Worm (Caenorhabditis elegans) whole organism, L4 larva: ENCODE data around the gene Y6E2A.1.

Source experiments
- D1046.2 ChIP-seq: fragments of 200-800 bp; sonication (Bioruptor generic); IDR thresholded peaks from 2 replicates; pipeline ENCODE4 v1.3.6; 2022; ENCODE audit warnings: missing genetic modification characterization, missing compliant biosample characterization
- F49E8.2 ChIP-seq: sonication (generic microtip); optimal IDR thresholded peaks from 2 replicates; lab custom pipeline; 2016; ENCODE audit warnings: missing compliant biosample characterization, mild to moderate bottlenecking, missing genetic modification characterization, borderline replicate concordance
- T26A8.4 ChIP-seq: fragments of 200-800 bp; sonication (Bioruptor generic); IDR thresholded peaks from 2 replicates; pipeline ENCODE4 v1.3.6; 2022; ENCODE audit warnings: missing genetic modification characterization, missing compliant biosample characterization
- Y48G9A.11 ChIP-seq: fragments of 200-800 bp; sonication (Bioruptor generic); IDR thresholded peaks from 2 replicates; pipeline ENCODE4 v1.3.6; 2022; ENCODE audit warnings: missing genetic modification reagents, missing genetic modification characterization, missing compliant biosample characterization
- Y5F2A.4 ChIP-seq: fragments of 200-800 bp; sonication (Bioruptor generic); optimal IDR thresholded peaks from 2 replicates; lab custom pipeline; 2018; ENCODE audit warnings: mild to moderate bottlenecking, missing genetic modification characterization, missing compliant biosample characterization
- Y75B8A.6 ChIP-seq: fragments of 200-800 bp; sonication (Bioruptor generic); IDR thresholded peaks from 2 replicates; pipeline ENCODE4 v1.3.6; 2022; ENCODE audit warnings: missing genetic modification reagents, missing genetic modification characterization, missing compliant biosample characterization
- ZK337.2 ChIP-seq: fragments of 200-800 bp; sonication (Bioruptor generic); IDR thresholded peaks from 2 replicates; pipeline ENCODE4 v1.3.6; 2022; ENCODE audit warnings: missing genetic modification reagents, missing genetic modification characterization, missing compliant biosample characterization
- aha-1 ChIP-seq: fragments of 150-350 bp; peaks from one replicate; lab custom pipeline; 2014; ENCODE audit warnings: missing biosample characterization, missing genetic modification characterization
- ama-1 ChIP-seq: fragments of 150-350 bp; optimal IDR thresholded peaks from 2 replicates; lab custom pipeline; 2014; ENCODE audit warnings: inconsistent platforms, mixed read lengths
- ceh-32 ChIP-seq: sonication (generic microtip); optimal IDR thresholded peaks from 2 replicates; lab custom pipeline; 2016; ENCODE audit warnings: mild to moderate bottlenecking, missing genetic modification characterization, missing compliant biosample characterization; ENCODE audit not compliant: poor library complexity
- ceh-44 ChIP-seq: fragments of 200-800 bp; sonication (Bioruptor generic); IDR thresholded peaks from 2 replicates; pipeline ENCODE4 v1.3.6; 2022; ENCODE audit warnings: missing genetic modification reagents, missing genetic modification characterization, missing compliant biosample characterization
- daf-16 ChIP-seq, 3 experiments: sonication (generic microtip); optimal IDR thresholded peaks; 2 replicates each; lab custom pipeline; 2016 to 2017; ENCODE audit warnings: missing genetic modification characterization in 3 of 3, missing genetic modification reagents in 3 of 3, mild to moderate bottlenecking in 2 of 3, missing compliant biosample characterization in 2 of 3, missing biosample characterization in 1 of 3, moderate library complexity in 1 of 3
- dve-1 ChIP-seq: sonication (generic microtip); optimal IDR thresholded peaks from 2 replicates; lab custom pipeline; 2017; ENCODE audit warnings: antibody characterized with exemption, mild to moderate bottlenecking, missing genetic modification characterization, missing compliant biosample characterization; ENCODE audit not compliant: insufficient read depth
- lin-1 ChIP-seq: fragments of 200-800 bp; sonication (Bioruptor generic); IDR thresholded peaks from 2 replicates; pipeline ENCODE4 v1.3.6; 2022; ENCODE audit warnings: missing genetic modification reagents, missing genetic modification characterization, missing compliant biosample characterization
- lin-15B ChIP-seq: fragments of 150-350 bp; sonication (generic microtip); optimal IDR thresholded peaks from 3 replicates; lab custom pipeline; 2014; ENCODE audit warnings: missing biosample characterization, missing genetic modification characterization
- lin-29 ChIP-seq: fragments of 200-800 bp; sonication (Bioruptor generic); IDR thresholded peaks from 2 replicates; pipeline ENCODE4 v1.3.6; 2022; ENCODE audit warnings: missing genetic modification reagents, missing genetic modification characterization, missing compliant biosample characterization
- lin-38 ChIP-seq: fragments of 200-800 bp; sonication (Bioruptor generic); IDR thresholded peaks from 2 replicates; pipeline ENCODE4 v1.3.6; 2022; ENCODE audit warnings: missing genetic modification reagents, missing genetic modification characterization, missing compliant biosample characterization
- lir-3 ChIP-seq: sonication (generic microtip); optimal IDR thresholded peaks from 2 replicates; lab custom pipeline; 2016; ENCODE audit warnings: mild to moderate bottlenecking, missing genetic modification characterization, missing compliant biosample characterization
- madf-5 ChIP-seq, 2 experiments: fragments of 200-800 bp; sonication (Bioruptor generic); IDR thresholded peaks; 2 replicates each; pipeline ENCODE4 v1.3.6; 2022; ENCODE audit warnings: missing compliant biosample characterization in 2 of 2, missing genetic modification characterization in 2 of 2
- madf-9 ChIP-seq: fragments of 200-800 bp; sonication (Bioruptor generic); conservative IDR thresholded peaks from 2 replicates; pipeline ENCODE4 v1.3.6; 2022; ENCODE audit warnings: missing genetic modification reagents, missing genetic modification characterization, missing compliant biosample characterization
- mep-1 ChIP-seq: fragments of 150-350 bp; sonication (generic microtip); optimal IDR thresholded peaks from 3 replicates; lab custom pipeline; 2014; ENCODE audit warnings: missing biosample characterization, missing genetic modification characterization
- nhr-102 ChIP-seq: sonication (generic microtip); optimal IDR thresholded peaks from 2 replicates; lab custom pipeline; 2016; ENCODE audit warnings: mild to moderate bottlenecking, missing genetic modification characterization, moderate library complexity, missing compliant biosample characterization
- nhr-237 ChIP-seq: sonication (generic microtip); optimal IDR thresholded peaks from 2 replicates; lab custom pipeline; 2017; ENCODE audit warnings: missing biosample characterization, missing genetic modification characterization
- nhr-25 ChIP-seq: sonication (generic microtip); optimal IDR thresholded peaks from 2 replicates; lab custom pipeline; 2017; ENCODE audit warnings: missing genetic modification characterization, mild to moderate bottlenecking, missing compliant biosample characterization, antibody characterized with exemption, moderate library complexity, borderline replicate concordance; ENCODE audit not compliant: insufficient read depth
- nhr-28 ChIP-seq: fragments of 150-350 bp; optimal IDR thresholded peaks from 2 replicates; lab custom pipeline; 2014; ENCODE audit warnings: missing biosample characterization, missing genetic modification characterization
- nhr-48 ChIP-seq: sonication (generic microtip); optimal IDR thresholded peaks from 2 replicates; lab custom pipeline; 2016; ENCODE audit warnings: mild to moderate bottlenecking, missing genetic modification characterization, missing compliant biosample characterization
- nhr-6 ChIP-seq: fragments of 150-350 bp; optimal IDR thresholded peaks from 2 replicates; lab custom pipeline; 2014; ENCODE audit warnings: missing biosample characterization, missing genetic modification characterization
- nhr-76 ChIP-seq: fragments of 150-350 bp; optimal IDR thresholded peaks from 2 replicates; lab custom pipeline; 2014; ENCODE audit warnings: missing biosample characterization, missing genetic modification characterization
- php-3 ChIP-seq: fragments of 200-800 bp; sonication (Bioruptor generic); IDR thresholded peaks from 2 replicates; pipeline ENCODE4 v1.3.6; 2022; ENCODE audit warnings: missing genetic modification reagents, missing genetic modification characterization, missing compliant biosample characterization
- pqm-1 ChIP-seq: sonication (generic microtip); optimal IDR thresholded peaks from 2 replicates; lab custom pipeline; 2017; ENCODE audit warnings: missing biosample characterization, missing genetic modification characterization
- rbr-2 ChIP-seq: sonication (generic microtip); optimal IDR thresholded peaks from 2 replicates; lab custom pipeline; 2016; ENCODE audit warnings: missing genotype, missing genetic modification characterization, missing compliant biosample characterization
- skn-1 ChIP-seq: fragments of 150-350 bp; optimal IDR thresholded peaks from 2 replicates; lab custom pipeline; 2014; ENCODE audit warnings: missing biosample characterization, missing genetic modification characterization
- spr-1 ChIP-seq: sonication (generic microtip); optimal IDR thresholded peaks from 2 replicates; lab custom pipeline; 2016; ENCODE audit warnings: mild to moderate bottlenecking, missing genetic modification characterization, missing compliant biosample characterization
- zip-11 ChIP-seq: fragments of 200-800 bp; sonication (Bioruptor generic); IDR thresholded peaks from 2 replicates; pipeline ENCODE4 v1.3.6; 2022; ENCODE audit warnings: missing genetic modification characterization, missing compliant biosample characterization
- zip-2 ChIP-seq: fragments of 150-350 bp; optimal IDR thresholded peaks from 2 replicates; lab custom pipeline; 2014; ENCODE audit warnings: missing biosample characterization, missing genetic modification characterization
- ztf-11 ChIP-seq: fragments of 150-350 bp; optimal IDR thresholded peaks from 2 replicates; lab custom pipeline; 2014; ENCODE audit warnings: missing biosample characterization, missing genetic modification characterization
- ztf-7 ChIP-seq: fragments of 150-350 bp; optimal IDR thresholded peaks from 2 replicates; lab custom pipeline; 2014; ENCODE audit warnings: missing biosample characterization, missing genetic modification characterization

The Y6E2A.1 gene

ce11 chrV:15710401-15710800, at the start of gene Y6E2A.1:
TSS of gene Y6E2A.1 (minus strand) at chrV:15710501.
- TF ChIP-seq skn-1 (tag; lab: Kevin White, UChicago) = no peak
- no peak for TF ChIP-seq rbr-2 (tag; lab: Kevin White, UChicago)
- no peak for TF ChIP-seq lin-38
- TF ChIP-seq T26A8.4 (GFP tag; lab: Robert Waterston, UW) = no peak
- TF ChIP-seq ceh-32 (tag; lab: Kevin White, UChicago) = no peak
- no peak for TF ChIP-seq ztf-7 (tag; lab: Kevin White, UChicago)
- no peak for TF ChIP-seq Y48G9A.11 (GFP tag; lab: Robert Waterston, UW)
- no peak for TF ChIP-seq madf-9 (GFP tag; lab: Robert Waterston, UW)
- no peak for TF ChIP-seq nhr-25 (tag; lab: Kevin White, UChicago)
- TF ChIP-seq nhr-48 (tag; lab: Kevin White, UChicago) = no peak
- no peak for TF ChIP-seq nhr-6 (tag; lab: Kevin White, UChicago)
- TF ChIP-seq lin-29 (GFP tag; lab: Robert Waterston, UW) = no peak
- TF ChIP-seq ama-1 (lab: Kevin White, UChicago) = no peak
- TF ChIP-seq nhr-28 (tag; lab: Kevin White, UChicago) = no peak
- no peak for TF ChIP-seq Y5F2A.4 (GFP tag; lab: Kevin White, UChicago)
- no peak for TF ChIP-seq ztf-11 (tag; lab: Kevin White, UChicago)
- no peak for TF ChIP-seq lir-3 (tag; lab: Kevin White, UChicago)
- no peak for TF ChIP-seq nhr-76 (tag; lab: Kevin White, UChicago)
- TF ChIP-seq madf-5 (GFP tag; IDR thresholded peaks at IDR 0.05; lab: Robert Waterston, UW) = no peak
- TF ChIP-seq, all 104 proteins: peak for 0

ce11 chrV:15758449-15758848, 48.1 kb upstream of the Y6E2A.1 start, which contains the start of gene str-9:
TSS of gene str-9 (plus strand) at chrV:15758749.
- TF ChIP-seq dve-1 (tag; lab: Kevin White, UChicago) = no peak
- TF ChIP-seq F49E8.2 (tag; lab: Kevin White, UChicago) = no peak
- TF ChIP-seq nhr-102 (tag; lab: Kevin White, UChicago) = no peak
- no peak for TF ChIP-seq php-3 (GFP tag; lab: Robert Waterston, UW)
- no peak for TF ChIP-seq zip-2
- TF ChIP-seq daf-16 (GFP tag; optimal IDR thresholded peaks at IDR 0.05; lab: Kevin White, UChicago) = no peak
- no peak for TF ChIP-seq daf-16 (tag; optimal IDR thresholded peaks at IDR 0.05; lab: Kevin White, UChicago)
- TF ChIP-seq Y75B8A.6 (GFP tag; lab: Robert Waterston, UW) = no peak
- TF ChIP-seq zip-11 (GFP tag; lab: Robert Waterston, UW) = no peak
- no peak for TF ChIP-seq ceh-44 (GFP tag; lab: Robert Waterston, UW)
- no peak for TF ChIP-seq nhr-237 (tag; lab: Kevin White, UChicago)
- no peak for TF ChIP-seq mep-1 (tag; lab: Kevin White, UChicago)
- no peak for TF ChIP-seq spr-1 (tag; lab: Kevin White, UChicago)
- no peak for TF ChIP-seq madf-5 (GFP tag; IDR thresholded peaks at IDR 0.05; lab: Robert Waterston, UW)
- TF ChIP-seq nhr-6 (tag; lab: Kevin White, UChicago) = no peak
- TF ChIP-seq D1046.2 (GFP tag; lab: Robert Waterston, UW) = no peak
- no peak for TF ChIP-seq pqm-1 (tag; lab: Kevin White, UChicago)
- TF ChIP-seq lin-15B = no peak
- TF ChIP-seq ZK337.2 (GFP tag; lab: Robert Waterston, UW) = no peak
- no peak for TF ChIP-seq lin-1 (GFP tag; lab: Robert Waterston, UW)
- TF ChIP-seq, all 104 proteins: peak for 0

ce11 chrV:15757645-15758044, 47.3 kb upstream of the Y6E2A.1 start:
- TF ChIP-seq aha-1 (tag; lab: Kevin White, UChicago) (peak; percentile 92), ceh-32 (tag; lab: Kevin White, UChicago) (no peak)
